Fruit fly (Drosophila melanogaster): ENCODE results near the gene rst.

Gene rst

dm6 chrX:2984902-2985772 is 11.5 kb upstream of the rst start (continued):
- no peak for TF ChIP-seq CG9817 (tag; optimal IDR thresholded peaks at IDR 0.05)
- TF ChIP-seq row (GFP tag; IDR thresholded peaks at IDR 0.05): peak; percentile 47; the same call in 2 of the 3 replicates
- TF ChIP-seq crp (GFP tag; optimal IDR thresholded peaks at IDR 0.05): no peak
- TF ChIP-seq CG13287 (GFP tag; IDR thresholded peaks at IDR 0.05; ENCODE audit: partially characterized antibody): no peak
- peak; percentile 30 for TF ChIP-seq lilli (GFP tag; optimal IDR thresholded peaks at IDR 0.05)
- peak; percentile 79 for TF ChIP-seq CG10267 (tag; optimal IDR thresholded peaks at IDR 0.05)
- TF ChIP-seq CG33557 (GFP tag; optimal IDR thresholded peaks at IDR 0.05): peak; percentile 62
- no peak for TF ChIP-seq Poxn (GFP tag; IDR thresholded peaks at IDR 0.05)
- TF ChIP-seq ac (GFP tag; optimal IDR thresholded peaks at IDR 0.05): peak; percentile 86
- no peak for TF ChIP-seq CG3995 (GFP tag; optimal IDR thresholded peaks at IDR 0.05)
- TF ChIP-seq Mad (GFP tag; optimal IDR thresholded peaks at IDR 0.05): no peak
- no peak for TF ChIP-seq bbx (GFP tag; IDR thresholded peaks at IDR 0.05; ENCODE audit: partially characterized antibody)
- TF ChIP-seq dmrt11E (tag; optimal IDR thresholded peaks at IDR 0.05): peak; percentile 92
- no peak for TF ChIP-seq CG7987 (GFP tag; optimal IDR thresholded peaks at IDR 0.05)
- no peak for TF ChIP-seq Taf1 (GFP tag; IDR thresholded peaks at IDR 0.05)
- TF ChIP-seq Oli (tag; optimal IDR thresholded peaks at IDR 0.05): peak; percentile 18
- no peak for TF ChIP-seq Dll (GFP tag; IDR thresholded peaks at IDR 0.05; ENCODE audit: partially characterized antibody)
- no peak for TF ChIP-seq CG31388 (GFP tag; optimal IDR thresholded peaks at IDR 0.05)
- no peak for TF ChIP-seq CG12659 (GFP tag; optimal IDR thresholded peaks at IDR 0.05)
- no peak for TF ChIP-seq otp (GFP tag; IDR thresholded peaks at IDR 0.05)
- TF ChIP-seq CG2202 (tag; optimal IDR thresholded peaks at IDR 0.05): peak; percentile 49
- TF ChIP-seq yki (optimal IDR thresholded peaks at IDR 0.05): no peak
- no peak for TF ChIP-seq emc (GFP tag; optimal IDR thresholded peaks at IDR 0.05)
- no peak for TF ChIP-seq jigr1 (GFP tag; IDR thresholded peaks at IDR 0.05)
- TF ChIP-seq Dip3 (GFP tag; optimal IDR thresholded peaks at IDR 0.05): no peak
- peak; percentile 52 for TF ChIP-seq fd96Cb (tag; optimal IDR thresholded peaks at IDR 0.05)
- TF ChIP-seq CG3281 (GFP tag; optimal IDR thresholded peaks at IDR 0.05): no peak
- TF ChIP-seq D (optimal IDR thresholded peaks at IDR 0.05): no peak
- TF ChIP-seq D (GFP tag; optimal IDR thresholded peaks at IDR 0.05): peak; percentile 60
- TF ChIP-seq sisA (GFP tag; IDR thresholded peaks at IDR 0.05): no peak
- no peak for TF ChIP-seq CG14860 (GFP tag; IDR thresholded peaks at IDR 0.05; ENCODE audit: partially characterized antibody)
- TF ChIP-seq CG15269 (tag; optimal IDR thresholded peaks at IDR 0.05): no peak
- peak; percentile 37 for TF ChIP-seq Camta (GFP tag; optimal IDR thresholded peaks at IDR 0.05)
- peak; percentile 99 for TF ChIP-seq zen (tag; optimal IDR thresholded peaks at IDR 0.05)
- no peak for TF ChIP-seq mam (GFP tag; optimal IDR thresholded peaks at IDR 0.05)
- TF ChIP-seq dpn (GFP tag; optimal IDR thresholded peaks at IDR 0.05): peak; percentile 3 to 11
- TF ChIP-seq Nf-YB (GFP tag; optimal IDR thresholded peaks at IDR 0.05): peak; percentile 48
- TF ChIP-seq CG1792 (GFP tag; optimal IDR thresholded peaks at IDR 0.05): no peak
- peak; percentile 14; the same call in 1 of the 3 replicates for TF ChIP-seq CG11695 (GFP tag; IDR thresholded peaks at IDR 0.05)
- TF ChIP-seq esg (GFP tag; conservative IDR thresholded peaks at IDR 0.05): no peak
- TF ChIP-seq lov (optimal IDR thresholded peaks at IDR 0.05): no peak
- peak; percentile 13; the same call in 1 of the 3 replicates for TF ChIP-seq lov (GFP tag; IDR thresholded peaks at IDR 0.05)
- TF ChIP-seq sob (GFP tag; IDR thresholded peaks at IDR 0.05): no peak
- peak; percentile 94 for TF ChIP-seq zf30C (GFP tag; optimal IDR thresholded peaks at IDR 0.05)
- TF ChIP-seq CTCF (GFP tag; optimal IDR thresholded peaks at IDR 0.05): no peak
- TF ChIP-seq Hmr (GFP tag; optimal IDR thresholded peaks at IDR 0.05): no peak
- TF ChIP-seq shn (GFP tag; optimal IDR thresholded peaks at IDR 0.05): no peak
- peak; percentile 14 for TF ChIP-seq Xbp1 (GFP tag; optimal IDR thresholded peaks at IDR 0.05)
- TF ChIP-seq jumu (GFP tag; optimal IDR thresholded peaks at IDR 0.05): peak; percentile 10
- TF ChIP-seq Xrp1 (GFP tag; IDR thresholded peaks at IDR 0.05): peak; percentile 81

All from whole organism, embryonic.